Fruit fly (Drosophila melanogaster) whole organism, embryonic: ENCODE data around the gene CG9737.

ENCODE experiments used
- Bgb ChIP-seq: fragments of 200-800 bp; sonication (Bioruptor generic); IDR thresholded peaks from 2 replicates; pipeline ENCODE4 v1.3.6; 2022; ENCODE audit warnings: missing biosample characterization, missing genetic modification characterization; ENCODE audit not compliant: partially characterized antibody
- CG13287 ChIP-seq: fragments of 200-800 bp; sonication (Bioruptor generic); IDR thresholded peaks from 2 replicates; pipeline ENCODE4 v1.3.6; 2022; ENCODE audit warnings: missing biosample characterization, missing genetic modification characterization; ENCODE audit not compliant: partially characterized antibody
- CG14014 ChIP-seq: fragments of 200-800 bp; sonication (Bioruptor generic); IDR thresholded peaks from 2 replicates; pipeline ENCODE4 v1.3.6; 2022; ENCODE audit warnings: missing biosample characterization, missing genetic modification characterization
- CG2120 ChIP-seq: fragments of 200-800 bp; sonication (Bioruptor generic); optimal IDR thresholded peaks from 3 replicates; lab custom pipeline; 2016; ENCODE audit warnings: missing biosample characterization, missing genetic modification characterization
- CG31388 ChIP-seq: fragments of 200-800 bp; sonication (Bioruptor generic); optimal IDR thresholded peaks from 2 replicates; lab custom pipeline; 2016; ENCODE audit warnings: missing biosample characterization, missing genetic modification characterization
- NC2α ChIP-seq: fragments of 200-800 bp; sonication (Bioruptor generic); optimal IDR thresholded peaks from 2 replicates; lab custom pipeline; 2016; ENCODE audit warnings: missing biosample characterization, missing genetic modification characterization
- NC2β ChIP-seq: fragments of 200-800 bp; sonication (Bioruptor generic); optimal IDR thresholded peaks from 2 replicates; lab custom pipeline; 2016; ENCODE audit warnings: missing biosample characterization, missing genetic modification characterization
- Sox102F ChIP-seq: fragments of 200-800 bp; sonication (Bioruptor generic); optimal IDR thresholded peaks from 2 replicates; lab custom pipeline; 2018; ENCODE audit warnings: missing biosample characterization, mild to moderate bottlenecking, missing genetic modification characterization, moderate library complexity
- dm ChIP-seq: fragments of 200-800 bp; sonication (Bioruptor generic); optimal IDR thresholded peaks from 3 replicates; lab custom pipeline; 2016; ENCODE audit warnings: missing biosample characterization, missing genetic modification characterization
- peb ChIP-seq: fragments of 200-800 bp; sonication (Bioruptor generic); IDR thresholded peaks from 2 replicates; pipeline ENCODE4 v1.3.6; 2022; ENCODE audit warnings: missing biosample characterization, missing genetic modification characterization
- tin ChIP-seq: fragments of 200-800 bp; sonication (Bioruptor generic); optimal IDR thresholded peaks from 3 replicates; lab custom pipeline; 2016; ENCODE audit warnings: missing biosample characterization, missing genetic modification characterization
- unc-4 ChIP-seq: fragments of 200-800 bp; sonication (Bioruptor generic); IDR thresholded peaks from 2 replicates; pipeline ENCODE4 v1.3.6; 2022; ENCODE audit warnings: missing biosample characterization, missing genetic modification characterization; ENCODE audit not compliant: partially characterized antibody
- wek ChIP-seq: fragments of 200-800 bp; sonication (Bioruptor generic); optimal IDR thresholded peaks from 3 replicates; lab custom pipeline; 2018; ENCODE audit warnings: missing biosample characterization, mild to moderate bottlenecking, missing genetic modification characterization, moderate library complexity

DNA sequence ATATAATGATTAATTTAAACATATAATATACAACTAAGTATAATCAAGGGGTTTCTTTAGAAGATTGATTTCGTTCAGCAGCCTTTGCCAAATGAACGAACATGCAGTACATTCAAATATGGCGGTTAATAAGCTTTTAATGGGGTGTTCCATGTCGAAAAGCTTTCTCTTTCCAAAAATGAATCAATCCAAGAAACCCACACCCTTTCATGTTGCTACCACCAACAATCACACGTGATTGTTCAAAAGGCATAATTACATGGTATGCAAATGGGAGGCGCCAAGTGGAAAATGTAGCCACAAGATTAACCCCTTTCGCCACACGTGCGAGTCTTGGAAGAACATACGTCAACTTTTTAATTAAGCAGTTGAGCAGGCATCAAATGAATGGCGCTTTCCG lies 37.2 kb downstream of the CG9737 start:
- TF ChIP-seq tin (GFP tag; lab: Kevin White, UChicago) (no peak), peb (GFP tag; lab: Robert Waterston, UW) (no peak), dm (GFP tag; lab: Kevin White, UChicago) (no peak), Sox102F (no peak), wek (GFP tag; lab: Kevin White, UChicago) (no peak), CG13287 (GFP tag; lab: Robert Waterston, UW) (peak; percentile 5; the same call in 1 of the 2 replicates), CG14014 (no peak), NC2β (GFP tag; lab: Kevin White, UChicago) (no peak), unc-4 (GFP tag; lab: Robert Waterston, UW) (no peak), NC2α (no peak), CG31388 (GFP tag; lab: Kevin White, UChicago) (no peak), Bgb (GFP tag; lab: Robert Waterston, UW) (no peak), CG2120 (GFP tag; lab: Kevin White, UChicago) (no peak)
